Fruit fly (Drosophila melanogaster): Measurements from ENCODE around the gene ZnT77C.

DNA sequence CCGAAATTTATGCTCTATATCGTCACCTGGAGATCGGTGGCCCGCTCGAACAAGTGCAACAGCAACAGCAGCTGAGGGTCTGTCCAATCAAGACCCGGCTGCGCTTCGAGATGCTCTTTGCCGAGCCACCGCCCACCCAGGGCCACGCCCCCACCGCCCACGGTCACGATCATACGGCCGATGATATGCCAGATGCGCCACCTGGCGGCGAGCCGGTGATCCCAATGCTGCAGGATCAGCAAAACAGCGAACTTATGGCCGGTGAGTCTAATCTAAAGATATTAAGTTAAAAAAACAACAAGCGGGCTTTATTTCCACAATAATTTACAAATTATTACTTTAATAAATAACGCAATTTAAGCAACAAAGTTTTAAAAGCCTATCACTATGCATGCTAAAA is 3.5 kb upstream of the ZnT77C start:
- TF ChIP-seq CTCF (optimal IDR thresholded peaks at IDR 0.05) (peak; percentile 81 to 84), CG8478 (optimal IDR thresholded peaks at IDR 0.05) (no peak)

Measured in S2 (cell line).